Worm (Caenorhabditis elegans): ENCODE results near the gene hpx-2.

ce11 chrV:13880163-13880562 lies 29.9 kb downstream of the hpx-2 start:
- TF ChIP-seq ZK546.5 (tag; optimal IDR thresholded peaks at IDR 0.05) (no peak), snpc-4 (tag; optimal IDR thresholded peaks at IDR 0.05) (peak; percentile 28), nhr-43 (tag; optimal IDR thresholded peaks at IDR 0.05; ENCODE audit: poor library complexity, severe bottlenecking) (peak; percentile 30), mdl-1 (tag; optimal IDR thresholded peaks at IDR 0.05) (no peak), nhr-28 (tag; optimal IDR thresholded peaks at IDR 0.05) (no peak), zag-1 (tag; optimal IDR thresholded peaks at IDR 0.05) (no peak), fos-1 (tag; optimal IDR thresholded peaks at IDR 0.05) (no peak), jun-1 (tag; optimal IDR thresholded peaks at IDR 0.05) (no peak), nhr-237 (tag; optimal IDR thresholded peaks at IDR 0.05) (no peak), pqm-1 (tag; optimal IDR thresholded peaks at IDR 0.05) (no peak), ztf-4 (tag; optimal IDR thresholded peaks at IDR 0.05) (no peak), egl-5 (tag; optimal IDR thresholded peaks at IDR 0.05) (no peak), ceh-28 (tag; optimal IDR thresholded peaks at IDR 0.05) (no peak)

Data from whole organism, L3 larva.